Fruit fly (Drosophila melanogaster) whole organism, larva: Measurements from ENCODE around the gene CG14440.

Experiments
- noc ChIP-seq: fragments of 200-800 bp; sonication (Bioruptor generic); optimal IDR thresholded peaks from 3 replicates; lab custom pipeline; 2019; ENCODE audit warnings: missing biosample characterization, mild to moderate bottlenecking, missing genetic modification characterization, moderate library complexity

CG14440 gene

DNA sequence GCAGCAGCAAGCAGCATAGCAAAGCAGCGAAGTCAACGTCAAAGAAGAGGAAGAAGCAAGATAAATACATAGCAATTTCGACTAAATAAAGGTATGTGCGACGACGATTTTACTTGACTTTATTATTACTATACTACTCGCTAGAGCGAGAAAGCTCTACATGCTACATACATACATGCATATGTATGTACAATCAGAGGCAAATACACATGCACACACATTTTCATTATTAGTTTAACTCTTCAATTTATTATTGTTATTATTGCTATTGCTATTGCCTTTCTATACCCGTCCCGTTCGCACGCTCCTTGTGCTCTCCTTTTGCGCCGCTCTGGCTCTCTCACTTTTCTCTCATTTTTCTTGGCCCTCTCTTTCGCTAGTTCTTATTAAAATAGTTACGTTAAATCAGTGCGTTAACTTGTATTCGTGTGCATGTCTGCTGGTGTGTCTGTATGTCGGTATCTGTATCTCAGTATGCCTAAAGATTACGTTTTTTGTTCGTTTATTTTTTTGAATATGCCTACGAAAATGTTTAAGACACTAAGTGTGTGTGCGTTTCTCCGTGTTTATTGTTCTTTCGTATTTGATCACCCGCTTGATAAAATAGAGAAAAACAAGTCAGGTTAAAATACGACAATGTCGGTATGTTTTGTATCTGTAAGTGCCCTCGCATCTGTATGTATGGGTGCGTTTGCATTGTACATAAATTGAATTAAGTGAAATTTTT, 2.1 kb upstream of the CG14440 start:
- TF ChIP-seq noc = no peak

DNA sequence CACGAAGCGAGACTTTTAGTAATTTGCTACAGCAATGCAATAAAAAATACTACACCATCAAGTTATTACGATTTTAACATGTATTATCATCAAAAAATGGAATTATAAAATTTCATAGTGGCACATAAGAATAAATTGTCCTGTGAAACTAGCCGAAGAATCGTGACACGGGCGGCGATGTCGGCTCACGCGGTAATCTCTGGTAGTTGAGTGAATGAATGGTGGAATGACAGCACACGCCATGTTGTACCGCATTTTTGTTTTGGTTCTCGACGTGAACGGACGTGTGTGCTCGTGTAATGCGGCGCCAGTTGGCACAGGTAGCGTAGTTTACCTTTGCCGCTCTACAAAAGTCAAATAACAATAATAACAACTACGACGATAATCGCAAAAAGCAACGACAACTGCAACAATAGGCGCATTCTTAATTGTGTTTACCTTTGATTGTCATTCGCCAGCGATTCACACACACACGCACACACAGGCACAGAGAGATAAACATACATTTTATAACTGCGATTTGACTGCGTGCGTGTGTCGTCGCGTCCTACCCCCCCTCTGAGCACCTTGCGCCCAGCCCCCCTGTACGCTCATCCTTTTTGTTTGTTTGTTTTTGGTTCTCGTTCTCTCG, 1.0 kb upstream of the CG14440 start, which contains the start of gene CG14441:
TSS of gene CG14441 (plus strand) at position 254 of the 631 bp plus-strand sequence.
- TF ChIP-seq noc = peak; percentile 86

DNA sequence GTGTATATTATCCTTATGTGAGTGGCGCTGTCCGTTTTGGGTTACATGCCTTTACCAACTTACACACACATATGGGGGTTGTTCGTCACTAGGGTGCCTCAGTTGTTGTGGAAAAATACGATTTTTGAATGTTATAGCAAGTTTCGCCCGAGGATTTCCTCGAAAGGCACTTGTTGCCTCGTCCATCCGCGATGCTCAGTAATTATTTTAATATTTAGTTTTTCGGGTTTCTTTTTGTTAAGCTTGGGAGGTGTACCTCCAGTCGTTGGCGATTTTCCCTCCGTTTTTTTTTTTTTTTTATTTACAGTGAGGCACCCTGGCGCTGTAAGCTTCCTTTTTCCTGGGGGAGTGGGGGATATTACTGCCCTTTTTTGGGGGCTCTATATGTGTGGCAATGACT, 1.9 kb downstream of the CG14440 start:
- peak; percentile 63 for TF ChIP-seq noc

DNA sequence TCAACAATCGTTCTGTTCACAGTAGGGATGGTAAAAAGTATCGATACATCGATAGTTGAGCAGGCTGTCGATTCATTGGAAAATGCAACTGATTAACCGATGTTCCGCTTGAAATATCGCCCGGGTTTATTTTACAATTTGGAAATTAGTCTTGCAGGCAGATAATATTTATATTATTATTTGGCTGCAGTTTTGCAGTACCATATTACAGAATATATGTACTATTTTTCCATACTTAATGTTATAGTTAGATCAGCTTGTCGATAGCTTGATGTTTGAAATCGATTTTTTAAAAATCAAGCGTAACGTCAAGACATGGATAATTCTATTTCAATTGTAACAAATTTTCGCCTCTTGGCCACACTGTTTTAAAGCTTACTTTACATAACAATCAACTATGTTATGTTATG, 3.4 kb downstream of the CG14440 start, which contains the start of gene CG14442:
TSS of gene CG14442 (minus strand) at position 29 of the 410 bp plus-strand sequence.
- peak; percentile 50 for TF ChIP-seq noc

DNA sequence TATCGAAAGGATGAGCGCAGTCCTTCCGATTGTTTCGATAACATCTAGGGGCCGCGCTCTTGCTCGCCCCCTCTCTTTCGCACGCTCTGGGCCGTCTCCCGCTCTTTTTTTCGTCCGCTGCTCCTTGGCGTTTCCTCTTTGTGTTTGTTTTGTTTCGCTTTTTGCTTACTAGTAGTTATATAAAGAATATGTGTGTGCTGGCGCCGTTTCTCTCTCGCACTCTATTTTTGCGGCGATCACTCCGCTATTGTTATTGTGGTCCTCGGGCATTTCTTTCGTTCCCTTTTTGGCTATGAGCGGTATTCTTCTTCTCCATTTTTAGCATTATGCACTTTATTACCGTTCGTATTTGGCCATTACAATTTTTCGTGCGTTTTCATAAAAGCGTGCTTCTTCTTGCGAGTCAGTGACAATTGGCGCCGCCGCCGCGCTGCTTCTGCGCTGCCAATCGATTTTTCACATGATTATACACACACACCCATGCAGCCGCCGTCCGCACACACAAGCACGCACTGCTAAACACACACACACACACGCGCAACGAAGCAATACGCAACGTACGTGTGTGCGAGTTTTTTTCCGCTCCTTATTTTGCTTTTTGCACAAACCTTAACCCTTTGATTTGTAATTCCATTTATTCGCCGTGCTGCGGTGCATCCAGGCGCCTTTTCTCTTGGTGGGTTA, 4.1 kb downstream of the CG14440 start:
- peak; percentile 24 for TF ChIP-seq noc

DNA sequence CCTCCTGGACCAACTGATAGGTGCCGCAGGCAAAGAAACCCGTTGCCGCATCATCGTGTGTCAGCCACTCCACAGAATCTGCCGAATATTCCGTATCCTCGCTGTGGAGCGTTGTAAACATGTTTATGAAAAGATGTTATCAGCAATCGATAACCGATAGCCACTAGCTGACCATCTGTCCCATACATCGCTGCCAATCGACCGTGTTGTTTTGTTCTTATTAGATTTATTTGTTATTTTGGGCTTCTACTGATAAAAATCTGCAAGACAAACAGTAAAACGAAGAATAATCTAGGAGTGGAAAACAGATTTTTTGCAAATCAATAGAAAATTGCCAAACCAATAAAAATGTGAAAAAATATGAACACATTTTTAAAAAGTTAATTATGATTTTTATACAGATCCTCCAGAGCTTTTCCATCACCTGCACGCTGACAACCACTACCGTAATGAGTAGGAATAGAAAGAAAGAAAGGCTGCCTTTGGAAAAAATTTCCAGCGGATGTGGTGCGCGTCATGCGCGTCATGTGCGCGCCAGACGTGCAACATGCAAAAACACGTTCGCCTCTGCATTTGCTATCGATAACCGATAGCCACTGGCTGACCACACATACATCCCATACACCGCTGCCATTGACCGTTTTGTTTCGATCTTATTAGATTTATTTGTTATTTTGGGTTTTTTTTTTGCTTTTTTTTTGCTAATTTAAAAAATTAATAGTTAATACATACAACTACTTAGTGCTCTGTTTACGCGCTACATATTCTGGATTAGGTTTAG, 9.6 kb downstream of the CG14440 start, which contains the start of gene CG3184:
TSS of gene CG3184 (minus strand) at position 155 of the 781 bp plus-strand sequence.
- TF ChIP-seq noc = no peak

DNA sequence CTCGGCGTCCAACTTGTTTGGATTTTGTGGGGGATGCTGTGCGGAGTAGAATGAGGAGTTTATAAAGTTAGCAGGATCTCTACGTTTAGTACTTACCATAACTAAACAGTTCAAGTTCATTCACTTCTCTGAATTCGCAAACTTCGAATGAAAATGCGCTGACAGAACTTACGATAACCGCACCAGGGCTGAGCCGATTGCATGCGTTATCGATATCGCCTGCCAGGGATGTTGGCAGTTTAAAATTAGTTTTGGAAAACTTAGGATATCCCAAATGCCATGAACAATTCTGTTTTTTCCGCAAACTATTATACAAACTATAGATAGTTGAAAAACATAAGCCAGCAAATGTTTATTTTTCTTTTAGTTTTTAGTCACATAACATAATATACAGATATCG, 11.1 kb downstream of the CG14440 start, which contains the start of gene CG44303:
TSS of gene CG44303 (minus strand) at position 154 of the 400 bp plus-strand sequence.
- no peak for TF ChIP-seq noc

DNA sequence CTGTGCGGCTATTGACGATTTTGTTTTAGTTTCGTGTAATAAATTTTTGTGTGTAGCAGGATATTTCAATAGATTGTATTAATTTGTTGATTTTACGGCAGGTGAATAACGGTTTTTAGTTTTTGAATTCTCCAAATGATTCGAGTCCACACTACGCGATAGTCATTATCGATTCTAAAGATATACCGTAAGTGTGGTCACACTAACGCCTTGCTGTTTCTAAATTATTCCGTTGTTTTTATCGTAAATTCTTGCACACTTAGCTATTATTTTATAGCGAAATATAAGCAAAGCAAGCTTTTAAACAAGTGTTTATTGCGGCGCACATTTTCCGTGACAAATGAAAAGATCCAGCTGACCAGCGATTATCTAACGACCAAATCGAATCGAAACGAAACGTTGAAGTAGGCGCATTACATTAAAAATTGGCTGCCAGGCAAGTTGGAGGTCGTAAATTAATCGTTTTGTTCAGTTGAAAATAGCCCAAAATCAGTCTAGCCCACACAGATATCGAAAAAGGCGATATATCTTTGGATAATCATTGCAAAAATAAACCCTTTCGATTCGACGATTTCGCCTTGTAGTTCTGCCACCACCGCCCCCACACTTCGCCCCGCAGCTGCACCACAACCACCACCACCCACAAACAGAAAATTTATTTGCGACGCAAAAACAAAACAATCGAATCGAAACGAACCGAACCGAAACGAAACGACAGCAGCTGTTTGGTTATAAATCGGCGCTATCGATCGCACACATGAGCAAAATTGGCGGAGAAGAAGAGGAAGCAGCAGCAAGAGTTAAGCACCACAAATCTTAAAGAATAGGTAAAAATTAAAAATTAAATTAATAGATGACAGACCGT, 14.5 kb downstream of the CG14440 start, which contains the start of gene Pink1:
TSS of gene Pink1 (plus strand) at position 164 of the 865 bp plus-strand sequence.
- no peak for TF ChIP-seq noc

DNA sequence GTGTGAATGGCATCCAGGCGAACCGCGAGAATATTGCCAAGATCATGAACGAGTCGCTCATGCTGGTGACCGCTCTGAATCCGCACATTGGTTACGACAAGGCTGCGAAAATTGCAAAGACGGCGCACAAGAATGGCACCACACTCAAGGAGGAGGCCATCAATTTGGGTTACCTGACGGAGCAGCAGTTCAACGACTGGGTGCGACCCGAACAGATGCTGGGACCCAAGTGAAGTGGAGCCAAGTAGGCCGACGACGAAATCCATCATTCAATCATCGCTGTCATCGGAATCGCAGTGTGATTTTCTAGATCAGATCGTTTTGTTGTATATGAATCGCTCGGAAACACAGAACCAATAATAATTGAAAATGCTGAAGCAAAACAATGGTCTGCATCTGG, 16.9 kb downstream of the CG14440 start, which contains the start of gene Fum2:
TSS of gene Fum2 (plus strand) at position 301 of the 400 bp plus-strand sequence.
- TF ChIP-seq noc = no peak

DNA sequence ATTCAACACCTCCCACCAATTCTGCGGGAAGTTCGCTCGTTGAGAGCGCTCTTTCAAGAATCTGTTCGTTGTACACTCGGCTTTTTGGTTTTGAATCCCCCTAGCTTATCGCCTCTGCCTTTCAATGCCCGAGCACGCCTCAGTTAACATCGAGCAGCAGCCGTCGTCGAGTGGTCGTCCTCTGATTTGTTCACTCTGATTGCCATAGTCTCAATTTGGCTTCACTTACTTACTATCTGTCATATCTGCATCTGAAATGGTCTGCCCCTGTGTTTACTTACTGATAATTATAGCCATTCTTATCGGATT, 18.9 kb downstream of the CG14440 start:
- peak; percentile 49 for TF ChIP-seq noc

DNA sequence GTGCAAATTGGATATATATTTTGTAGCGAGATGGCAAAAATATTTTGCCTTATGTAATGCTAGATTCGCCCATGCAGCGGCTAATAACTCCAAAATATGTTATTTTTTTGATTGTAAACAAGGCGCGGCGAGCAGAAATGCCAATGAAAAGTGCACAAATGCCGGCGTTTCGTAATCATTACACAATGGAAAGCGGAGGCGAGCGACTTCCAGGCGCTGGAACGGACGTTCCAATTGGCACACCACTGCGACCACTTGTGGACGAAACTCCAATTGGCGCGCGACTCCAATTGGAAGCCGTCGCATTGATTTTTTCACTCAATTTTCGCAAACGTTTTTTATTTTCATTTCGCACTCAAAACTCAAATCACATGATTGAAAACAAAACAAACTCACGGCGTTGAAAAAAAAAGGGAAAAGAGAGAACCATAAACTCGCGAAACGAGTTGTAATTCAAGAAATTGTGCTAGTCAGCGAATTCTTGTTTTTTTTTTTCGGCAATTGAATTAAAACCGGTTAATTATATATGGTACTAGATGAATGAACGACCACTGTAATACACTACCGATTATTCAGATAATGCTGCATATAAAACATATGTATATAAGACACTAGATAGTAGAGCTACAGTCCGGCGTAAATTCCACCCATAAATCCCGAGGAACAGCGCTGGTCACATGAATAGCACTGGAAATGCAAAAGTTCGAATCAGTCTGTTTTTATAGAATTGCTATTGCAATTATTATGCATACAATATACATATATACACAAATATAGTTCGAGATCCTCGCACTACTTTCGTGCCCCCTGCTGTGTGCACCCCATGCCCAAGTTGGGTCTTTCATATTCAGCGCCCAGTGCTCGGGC, 19.5 kb downstream of the CG14440 start, which contains the start of gene ND-ASHI:
TSS of gene ND-ASHI (minus strand) at position 484 of the 867 bp plus-strand sequence.
- peak; percentile 94 for TF ChIP-seq noc

DNA sequence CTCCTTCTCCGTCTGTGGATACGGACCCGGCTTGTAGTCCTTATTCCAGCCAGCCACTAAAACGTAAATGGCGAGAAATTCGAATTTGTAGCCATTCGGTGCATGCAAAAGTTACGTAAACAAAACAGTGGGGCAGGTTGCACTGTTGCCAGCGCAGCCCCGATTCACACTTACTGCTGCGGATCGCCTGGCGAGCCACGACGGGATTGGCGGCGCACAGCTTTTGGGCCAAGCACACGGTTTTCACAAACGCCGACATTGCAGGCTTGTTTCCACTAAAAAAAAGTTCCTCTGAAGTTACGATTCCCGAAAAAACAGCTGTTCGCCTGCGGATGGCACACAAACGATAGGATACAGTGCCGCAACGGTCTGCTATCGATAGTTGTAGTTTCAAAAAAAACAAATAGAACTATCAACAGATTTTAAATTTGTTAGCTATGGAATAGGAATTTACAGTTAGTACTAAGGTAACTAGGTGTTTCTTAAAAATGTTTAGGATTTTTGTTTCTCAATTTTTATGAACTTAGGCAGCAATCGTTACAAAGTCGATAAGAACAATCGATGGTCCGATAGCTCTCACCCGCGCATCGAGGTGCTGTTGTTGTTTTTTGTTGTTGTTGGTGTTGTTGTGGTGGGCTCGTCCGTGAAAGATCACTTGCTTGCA, 20.4 kb downstream of the CG14440 start, which contains the start of gene Fum1:
TSS of gene Fum1 (plus strand) at position 599 of the 664 bp plus-strand sequence.
- no peak for TF ChIP-seq noc

DNA sequence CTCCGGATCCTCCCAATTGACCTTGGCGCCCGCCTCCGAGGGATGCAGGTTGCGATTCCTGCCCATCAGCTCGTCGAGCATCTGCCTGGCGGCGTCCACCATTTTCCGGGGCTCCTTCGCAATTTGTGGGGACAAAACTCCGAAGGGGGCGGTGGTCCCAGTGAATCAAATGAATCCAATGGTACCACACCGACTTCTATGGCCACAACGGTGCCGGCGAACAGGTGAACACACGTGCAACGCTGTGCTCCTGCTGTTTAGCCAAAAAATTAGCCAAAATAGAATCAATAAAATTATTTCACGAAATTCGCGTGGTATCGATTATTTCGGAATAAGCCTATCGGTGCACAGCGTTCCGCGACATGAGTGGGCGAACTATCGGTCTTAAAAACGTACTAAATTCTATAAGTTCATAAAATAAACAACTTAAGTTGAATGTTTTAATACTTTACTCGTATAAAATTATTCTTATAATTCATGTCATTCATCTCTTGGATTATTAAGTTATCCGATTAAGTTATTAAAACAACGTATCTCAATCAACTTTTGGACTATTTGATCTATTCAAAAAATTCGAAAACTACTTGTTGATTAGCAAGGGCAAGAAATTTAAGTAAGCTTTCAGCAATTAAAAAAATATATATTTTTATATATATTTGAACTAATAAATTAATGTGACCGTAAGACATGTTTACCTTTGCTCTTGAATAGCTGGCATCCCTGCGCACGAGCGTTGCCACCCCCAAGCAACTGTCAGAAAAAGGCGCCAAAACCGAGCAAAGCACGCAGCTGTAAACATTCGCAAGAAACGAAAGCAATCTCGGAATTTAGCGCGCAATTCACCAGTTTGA, 24.5 kb downstream of the CG14440 start, which contains the start of the genes CG3198 and Mcm6:
TSS of gene CG3198 (minus strand) at position 337 of the 851 bp plus-strand sequence.
TSS of gene Mcm6 (plus strand) at position 751 of the 851 bp plus-strand sequence.
- TF ChIP-seq noc = no peak
